Fruit fly (Drosophila melanogaster): Measurements from ENCODE around the gene CG11380.

The CG11380 gene

DNA sequence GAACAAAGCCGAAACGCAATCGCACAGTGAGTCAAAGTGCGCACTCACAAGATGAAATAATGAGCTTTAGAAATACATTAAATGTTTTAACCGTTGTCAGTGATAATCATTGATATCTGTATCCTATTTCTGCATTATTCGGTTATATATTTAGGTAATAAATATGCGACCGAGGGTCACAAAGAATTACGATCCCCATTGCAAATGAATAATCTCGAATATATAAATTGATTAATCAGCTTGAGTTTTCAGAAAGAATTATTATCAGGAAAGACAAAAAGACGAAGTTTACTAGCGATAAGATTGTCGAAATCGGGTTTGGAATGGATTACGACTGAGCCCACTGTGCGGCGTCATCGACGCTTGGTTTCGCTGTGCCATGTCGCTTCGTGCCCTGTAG lies 20.1 kb upstream of the CG11380 start (continued):
- TF ChIP-seq CG7556 (GFP tag; optimal IDR thresholded peaks at IDR 0.05) (peak; percentile 65), CG4360 (GFP tag; IDR thresholded peaks at IDR 0.05) (no peak), Trl (optimal IDR thresholded peaks at IDR 0.05) (no peak), Trl (GFP tag; optimal IDR thresholded peaks at IDR 0.05) (peak; percentile 21), ci (GFP tag; IDR thresholded peaks at IDR 0.05) (no peak; the same call in 2 of the 3 replicates), NfI (GFP tag; optimal IDR thresholded peaks at IDR 0.05) (peak; percentile 47), CG10543 (GFP tag; optimal IDR thresholded peaks at IDR 0.05) (peak; percentile 59), Jarid2 (GFP tag; optimal IDR thresholded peaks at IDR 0.05) (peak; percentile 3), CG15479 (GFP tag; optimal IDR thresholded peaks at IDR 0.05) (no peak), CG7357 (GFP tag; IDR thresholded peaks at IDR 0.05) (no peak), tx (GFP tag; optimal IDR thresholded peaks at IDR 0.05) (no peak), lmd (GFP tag; IDR thresholded peaks at IDR 0.05) (peak; percentile 39; the same call in 1 of the 2 replicates), CG32772 (GFP tag; IDR thresholded peaks at IDR 0.05) (no peak), mam (GFP tag; optimal IDR thresholded peaks at IDR 0.05) (peak; percentile 16), caup (GFP tag; optimal IDR thresholded peaks at IDR 0.05; ENCODE audit: severe bottlenecking) (peak; percentile 46), Pdp1 (GFP tag; optimal IDR thresholded peaks at IDR 0.05) (peak; percentile 33 to 49), Usf (GFP tag; optimal IDR thresholded peaks at IDR 0.05) (peak; percentile 7), scrt (GFP tag; optimal IDR thresholded peaks at IDR 0.05) (peak; percentile 25), bab2 (GFP tag; optimal IDR thresholded peaks at IDR 0.05) (no peak), vvl (GFP tag; IDR thresholded peaks at IDR 0.05) (peak; percentile 34; the same call in 1 of the 2 replicates), CG1602 (GFP tag; optimal IDR thresholded peaks at IDR 0.05) (no peak), Kr (GFP tag; optimal IDR thresholded peaks at IDR 0.05) (no peak), CG13624 (GFP tag; optimal IDR thresholded peaks at IDR 0.05) (peak; percentile 21), CG6689 (GFP tag; IDR thresholded peaks at IDR 0.05) (0 out of 2 replicates have a peak, but pooled peaks have one; percentile 9), NK7.1 (GFP tag; optimal IDR thresholded peaks at IDR 0.05) (peak; percentile 15), sug (tag; optimal IDR thresholded peaks at IDR 0.05) (peak; percentile 49), CG8944 (GFP tag; optimal IDR thresholded peaks at IDR 0.05) (no peak), CG34376 (GFP tag; optimal IDR thresholded peaks at IDR 0.05) (peak; percentile 47), Nf-YA (GFP tag; IDR thresholded peaks at IDR 0.05) (no peak), CG15601 (tag; optimal IDR thresholded peaks at IDR 0.05) (no peak), mirr (GFP tag; optimal IDR thresholded peaks at IDR 0.05) (no peak), CG30403 (GFP tag; optimal IDR thresholded peaks at IDR 0.05) (peak; percentile 70), lab (GFP tag; optimal IDR thresholded peaks at IDR 0.05) (peak; percentile 59), amos (GFP tag; IDR thresholded peaks at IDR 0.05; ENCODE audit: partially characterized antibody) (no peak), CG9727 (GFP tag; optimal IDR thresholded peaks at IDR 0.05) (peak; percentile 59), CG17385 (GFP tag; optimal IDR thresholded peaks at IDR 0.05) (peak; percentile 51), CG2116 (GFP tag; optimal IDR thresholded peaks at IDR 0.05) (no peak), CG9215 (GFP tag; IDR thresholded peaks at IDR 0.05) (peak; percentile 36; the same call in 1 of the 2 replicates), CG17612 (GFP tag; IDR thresholded peaks at IDR 0.05) (no peak), Med (GFP tag) (peak; percentile 84), ken (GFP tag; IDR thresholded peaks at IDR 0.05) (no peak), Dref (GFP tag; IDR thresholded peaks at IDR 0.05) (no peak), Ptx1 (GFP tag; IDR thresholded peaks at IDR 0.05) (peak; percentile 45; the same call in 1 of the 2 replicates)
